Worm (Caenorhabditis elegans) whole organism, mixed stage, embryonic: Measurements from ENCODE around the gene ttr-39.

ENCODE experiments used
- blmp-1 ChIP-seq: fragments of 150-350 bp; optimal IDR thresholded peaks from 2 replicates; lab custom pipeline; 2014; ENCODE audit warnings: missing biosample characterization, missing genetic modification characterization
- cnd-1 ChIP-seq: fragments of 200-800 bp; sonication (Bioruptor generic); optimal IDR thresholded peaks from 2 replicates; lab custom pipeline; 2018; ENCODE audit warnings: mild to moderate bottlenecking, missing genetic modification characterization, missing compliant biosample characterization
- elt-1 ChIP-seq: sonication (generic microtip); optimal IDR thresholded peaks from 2 replicates; lab custom pipeline; 2017; ENCODE audit warnings: missing genetic modification characterization, mild to moderate bottlenecking, missing compliant biosample characterization, antibody characterized with exemption, moderate library complexity, borderline replicate concordance; ENCODE audit not compliant: insufficient read depth
- hlh-1 ChIP-seq: fragments of 150-350 bp; optimal IDR thresholded peaks from 2 replicates; lab custom pipeline; 2014; ENCODE audit warnings: missing biosample characterization, missing genetic modification reagents, missing genetic modification characterization
- lin-13 ChIP-seq: fragments of 150-350 bp; optimal IDR thresholded peaks from 2 replicates; lab custom pipeline; 2014; ENCODE audit warnings: missing biosample characterization, missing genetic modification characterization
- lsy-2 ChIP-seq: fragments of 150-350 bp; optimal IDR thresholded peaks from 2 replicates; lab custom pipeline; 2014; ENCODE audit warnings: missing biosample characterization, missing genetic modification characterization
- nhr-12 ChIP-seq: fragments of 150-350 bp; optimal IDR thresholded peaks from 2 replicates; lab custom pipeline; 2014; ENCODE audit warnings: missing biosample characterization, missing genetic modification characterization
- nhr-28 ChIP-seq: fragments of 150-350 bp; optimal IDR thresholded peaks from 2 replicates; lab custom pipeline; 2014; ENCODE audit warnings: missing biosample characterization, missing genetic modification characterization
- pha-4 ChIP-seq: fragments of 150-350 bp; optimal IDR thresholded peaks from 2 replicates; lab custom pipeline; 2018; ENCODE audit warnings: missing biosample characterization, missing genetic modification reagents, missing genetic modification characterization
- snpc-4 ChIP-seq: fragments of 150-350 bp; optimal IDR thresholded peaks from 2 replicates; lab custom pipeline; 2014; ENCODE audit warnings: missing biosample characterization, missing genetic modification characterization
- unc-120 ChIP-seq: sonication (generic microtip); optimal IDR thresholded peaks from 2 replicates; lab custom pipeline; 2017; ENCODE audit warnings: missing genetic modification characterization, missing compliant biosample characterization; ENCODE audit not compliant: poor library complexity, severe bottlenecking
- ztf-11 ChIP-seq: fragments of 150-350 bp; optimal IDR thresholded peaks from 2 replicates; lab custom pipeline; 2014; ENCODE audit warnings: missing biosample characterization, missing genetic modification characterization

DNA sequence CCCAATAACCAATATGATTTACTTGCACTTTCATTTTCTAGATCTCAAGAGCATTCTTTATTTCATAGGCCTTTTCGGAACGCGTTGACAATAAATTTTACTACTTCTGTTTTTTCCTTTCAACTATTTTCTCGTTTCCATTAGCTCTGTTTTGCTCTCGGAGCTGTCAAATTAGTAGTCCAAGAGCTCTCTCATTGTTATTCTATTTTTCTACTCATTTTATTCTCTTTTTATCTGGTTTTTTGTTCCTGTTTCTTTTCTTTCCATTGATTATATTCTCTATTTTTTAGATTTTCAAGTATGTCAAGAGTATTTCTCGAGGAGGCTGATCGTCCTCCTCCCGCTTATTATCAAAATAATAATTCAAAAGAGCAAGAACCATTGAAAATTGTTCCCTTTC is 42.6 kb downstream of the ttr-39 start, which contains the start of gene T04B2.3:
- TF ChIP-seq cnd-1: no peak
- TF ChIP-seq ztf-11: no peak
- TF ChIP-seq pha-4 (tag; lab: Kevin White, UChicago): no peak
- TF ChIP-seq lsy-2: no peak
- TF ChIP-seq blmp-1 (tag; lab: Kevin White, UChicago): no peak
- no peak for TF ChIP-seq snpc-4 (tag; lab: Kevin White, UChicago)
- no peak for TF ChIP-seq lin-13 (tag; lab: Kevin White, UChicago)
- no peak for TF ChIP-seq nhr-12
- no peak for TF ChIP-seq nhr-28 (tag; lab: Kevin White, UChicago)
- TF ChIP-seq hlh-1: no peak
- TF ChIP-seq unc-120 (tag; lab: Kevin White, UChicago): no peak
- TF ChIP-seq elt-1 (tag; lab: Kevin White, UChicago): no peak
